Worm (Caenorhabditis elegans) whole organism, early embryonic: ENCODE data around the gene efk-1.

Experiments
- B0310.2 ChIP-seq: sonication (generic microtip); optimal IDR thresholded peaks from 2 replicates; lab custom pipeline; 2016; ENCODE audit warnings: mild to moderate bottlenecking, missing genetic modification characterization, missing compliant biosample characterization
- F13C5.2 ChIP-seq: sonication (generic microtip); optimal IDR thresholded peaks from 2 replicates; lab custom pipeline; 2017; ENCODE audit warnings: mild to moderate bottlenecking, missing genetic modification characterization, inconsistent platforms, missing compliant biosample characterization
- aly-1 ChIP-seq: sonication (generic microtip); optimal IDR thresholded peaks from 2 replicates; lab custom pipeline; 2016; ENCODE audit warnings: missing genetic modification characterization, missing compliant biosample characterization
- ama-1 ChIP-seq: fragments of 150-350 bp; optimal IDR thresholded peaks from 2 replicates; lab custom pipeline; 2014
- flt-1 ChIP-seq: fragments of 200-800 bp; sonication (Bioruptor generic); IDR thresholded peaks from 2 replicates; pipeline ENCODE4 v1.3.6; 2022; ENCODE audit warnings: missing genetic modification characterization, missing compliant biosample characterization
- hmbx-1 ChIP-seq: sonication (generic microtip); optimal IDR thresholded peaks from 2 replicates; lab custom pipeline; 2016; ENCODE audit warnings: mild to moderate bottlenecking, missing genetic modification characterization, missing compliant biosample characterization
- hmg-4 ChIP-seq: fragments of 200-800 bp; sonication (Bioruptor generic); optimal IDR thresholded peaks from 2 replicates; lab custom pipeline; 2018; ENCODE audit warnings: mild to moderate bottlenecking, missing genetic modification characterization, missing compliant biosample characterization
- pes-1 ChIP-seq: fragments of 200-800 bp; sonication (Bioruptor generic); IDR thresholded peaks from 2 replicates; pipeline ENCODE4 v1.3.6; 2022; ENCODE audit warnings: missing genetic modification reagents, missing genetic modification characterization, missing compliant biosample characterization
- scrt-1 ChIP-seq: fragments of 200-800 bp; sonication (Bioruptor generic); IDR thresholded peaks from 2 replicates; pipeline ENCODE4 v1.3.6; 2022; ENCODE audit warnings: missing genetic modification characterization, missing compliant biosample characterization
- sea-1 ChIP-seq: fragments of 200-800 bp; sonication (Bioruptor generic); conservative IDR thresholded peaks from 2 replicates; pipeline ENCODE4 v1.3.6; 2022; ENCODE audit warnings: missing genetic modification characterization, missing compliant biosample characterization
- tbx-11 ChIP-seq: fragments of 200-800 bp; sonication (Bioruptor generic); IDR thresholded peaks from 2 replicates; pipeline ENCODE4 v1.3.6; 2022; ENCODE audit warnings: missing genetic modification characterization, missing compliant biosample characterization
- tbx-37 ChIP-seq: fragments of 200-800 bp; sonication (Bioruptor generic); conservative IDR thresholded peaks from 2 replicates; pipeline ENCODE4 v1.3.6; 2022; ENCODE audit warnings: missing genetic modification reagents, missing genetic modification characterization, missing compliant biosample characterization

DNA sequence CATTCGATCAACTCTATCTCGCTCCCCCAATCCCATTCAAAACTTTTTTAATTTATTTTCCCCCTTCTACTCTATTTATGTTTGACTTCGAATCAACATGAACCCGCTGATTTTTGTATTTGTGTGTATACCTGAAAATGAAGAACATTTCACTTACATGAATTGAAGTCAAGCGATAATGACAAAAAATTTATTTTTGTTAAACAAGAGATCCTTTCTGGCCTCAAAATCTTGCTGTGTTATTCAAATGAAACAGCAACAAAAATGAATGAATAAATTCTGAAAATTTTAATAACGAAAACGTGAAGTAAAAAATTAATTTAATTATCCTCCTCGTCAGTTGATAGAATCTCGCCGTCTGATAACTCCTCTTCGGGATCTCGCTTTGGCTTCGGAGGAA is 34.1 kb upstream of the efk-1 start:
- TF ChIP-seq ama-1 (lab: Kevin White, UChicago) (no peak), aly-1 (no peak), B0310.2 (tag; lab: Kevin White, UChicago) (no peak), scrt-1 (no peak), F13C5.2 (no peak), pes-1 (no peak), hmbx-1 (tag; lab: Kevin White, UChicago) (no peak), sea-1 (GFP tag; lab: Robert Waterston, UW) (no peak), hmg-4 (GFP tag; lab: Kevin White, UChicago) (no peak), tbx-37 (GFP tag; lab: Robert Waterston, UW) (no peak), tbx-11 (no peak), flt-1 (no peak)
